Fruit fly (Drosophila melanogaster): ENCODE results near the gene CG8260.

Gene CG8260

dm6 chrX:15805523-15805922, 49.4 kb downstream of the CG8260 start:
- no peak for TF ChIP-seq ttk (optimal IDR thresholded peaks at IDR 0.05)
- TF ChIP-seq insv (optimal IDR thresholded peaks at IDR 0.05) = no peak
- no peak for TF ChIP-seq Sin3A (optimal IDR thresholded peaks at IDR 0.05)
- no peak for TF ChIP-seq Myc (optimal IDR thresholded peaks at IDR 0.05)
- TF ChIP-seq psq (optimal IDR thresholded peaks at IDR 0.05) = no peak

Data from Kc167 (cell line).